Fruit fly (Drosophila melanogaster): Measurements from ENCODE around the gene CG34426.

DNA sequence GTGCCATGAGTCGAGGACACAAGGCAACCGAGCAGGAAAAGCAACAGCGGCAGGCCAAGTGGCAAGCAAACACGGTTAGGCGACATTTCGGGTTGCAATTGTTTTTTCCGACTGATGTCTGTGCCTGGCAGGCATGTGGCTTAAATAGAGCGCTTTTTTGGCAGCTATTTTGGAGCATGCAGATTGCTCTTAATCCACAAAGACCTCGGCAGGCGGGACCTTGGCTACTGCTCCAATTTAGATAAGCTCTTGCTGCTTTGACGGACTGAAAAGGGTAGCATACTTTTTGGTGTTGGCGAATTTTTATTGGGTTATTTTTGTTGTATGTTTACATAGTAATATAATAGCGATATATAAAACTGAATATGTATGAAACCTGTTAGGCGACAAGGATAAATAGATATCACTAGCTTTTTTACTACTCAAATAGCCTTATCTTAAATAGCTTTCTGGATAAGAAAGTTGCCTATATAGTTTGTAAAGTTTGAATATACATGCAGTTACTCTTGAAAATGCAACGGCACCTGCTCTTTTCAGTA is 4.9 kb downstream of the CG34426 start, which contains the start of the genes CG13312 and CG32024:
- TF ChIP-seq usp (GFP tag; optimal IDR thresholded peaks at IDR 0.05) (no peak), psq (optimal IDR thresholded peaks at IDR 0.05) (no peak)

Data from whole organism.